Fruit fly (Drosophila melanogaster) whole organism, embryonic: ENCODE results near the gene Ubi-p5E.

Source experiments
- BtbVII ChIP-seq: fragments of 200-800 bp; sonication (Bioruptor generic); optimal IDR thresholded peaks from 3 replicates; lab custom pipeline; 2017; ENCODE audit warnings: missing biosample characterization, mild to moderate bottlenecking, missing genetic modification characterization
- CG10366 ChIP-seq: fragments of 200-800 bp; sonication (Bioruptor generic); IDR thresholded peaks from 2 replicates; pipeline ENCODE4 v1.3.6; 2022; ENCODE audit warnings: missing biosample characterization, missing genetic modification characterization
- CG10959 ChIP-seq: fragments of 200-800 bp; sonication (Bioruptor generic); IDR thresholded peaks from 2 replicates; pipeline ENCODE4 v1.3.6; 2022; ENCODE audit warnings: missing biosample characterization, missing genetic modification characterization
- CG10979 ChIP-seq: fragments of 200-800 bp; sonication (Bioruptor generic); optimal IDR thresholded peaks from 2 replicates; lab custom pipeline; 2018; ENCODE audit warnings: missing biosample characterization, mild to moderate bottlenecking, missing genetic modification characterization, moderate library complexity
- CG11695 ChIP-seq: fragments of 200-800 bp; sonication (Bioruptor generic); IDR thresholded peaks from 3 replicates; pipeline ENCODE4 v1.3.6; 2022; ENCODE audit warnings: missing biosample characterization, missing genetic modification characterization
- CG12104 ChIP-seq: fragments of 200-800 bp; sonication (Bioruptor generic); optimal IDR thresholded peaks from 3 replicates; lab custom pipeline; 2016; ENCODE audit warnings: missing biosample characterization, missing genetic modification characterization
- CG12744 ChIP-seq: fragments of 200-800 bp; sonication (Bioruptor generic); optimal IDR thresholded peaks from 2 replicates; lab custom pipeline; 2016; ENCODE audit warnings: missing biosample characterization, missing genetic modification characterization
- CG15514 ChIP-seq: fragments of 200-800 bp; sonication (Bioruptor generic); optimal IDR thresholded peaks from 3 replicates; lab custom pipeline; 2017; ENCODE audit warnings: missing biosample characterization, missing genetic modification characterization, mild to moderate bottlenecking, moderate library complexity, missing genetic modification reagents
- CG17328 ChIP-seq: fragments of 200-800 bp; sonication (Bioruptor generic); IDR thresholded peaks from 2 replicates; pipeline ENCODE4 v1.3.6; 2022; ENCODE audit warnings: missing biosample characterization, missing genetic modification characterization
- CG17612 ChIP-seq: fragments of 200-800 bp; sonication (Bioruptor generic); IDR thresholded peaks from 2 replicates; pipeline ENCODE4 v1.3.6; 2022; ENCODE audit warnings: missing biosample characterization, missing genetic modification characterization
- CG18262 ChIP-seq: fragments of 200-800 bp; optimal IDR thresholded peaks from 3 replicates; lab custom pipeline; 2019; ENCODE audit warnings: missing biosample characterization, mild to moderate bottlenecking, missing genetic modification characterization, moderate library complexity
- CG2889 ChIP-seq: fragments of 200-800 bp; sonication (Bioruptor generic); IDR thresholded peaks from 3 replicates; pipeline ENCODE4 v1.3.6; 2022; ENCODE audit warnings: missing biosample characterization, missing genetic modification characterization
- CG4730 ChIP-seq: fragments of 200-800 bp; sonication (Bioruptor generic); IDR thresholded peaks from 2 replicates; pipeline ENCODE4 v1.3.6; 2022; ENCODE audit warnings: missing biosample characterization, missing genetic modification characterization
- CG4854 ChIP-seq: fragments of 200-800 bp; sonication (Bioruptor generic); optimal IDR thresholded peaks from 2 replicates; lab custom pipeline; 2016; ENCODE audit warnings: missing biosample characterization, missing genetic modification characterization, inconsistent platforms
- CG6654 ChIP-seq: fragments of 200-800 bp; sonication (Bioruptor generic); optimal IDR thresholded peaks from 2 replicates; lab custom pipeline; 2017; ENCODE audit warnings: missing biosample characterization, mild to moderate bottlenecking, missing genetic modification characterization
- ERR ChIP-seq: fragments of 200-800 bp; sonication (Bioruptor generic); optimal IDR thresholded peaks from 2 replicates; lab custom pipeline; 2016; ENCODE audit warnings: missing biosample characterization, missing genetic modification characterization
- Fer3 ChIP-seq: fragments of 200-800 bp; sonication (Bioruptor generic); optimal IDR thresholded peaks from 2 replicates; lab custom pipeline; 2018; ENCODE audit warnings: missing biosample characterization, mild to moderate bottlenecking, missing genetic modification characterization, moderate library complexity
- Gsc ChIP-seq: fragments of 200-800 bp; sonication (Bioruptor generic); IDR thresholded peaks from 2 replicates; pipeline ENCODE4 v1.3.6; 2022; ENCODE audit warnings: missing biosample characterization, missing genetic modification characterization
- HLH3B ChIP-seq: fragments of 200-800 bp; sonication (Bioruptor generic); IDR thresholded peaks from 2 replicates; pipeline ENCODE4 v1.3.6; 2022; ENCODE audit warnings: missing biosample characterization, missing genetic modification characterization
- Hmr ChIP-seq: fragments of 200-800 bp; sonication (Bioruptor generic); optimal IDR thresholded peaks from 3 replicates; lab custom pipeline; 2017; ENCODE audit warnings: mild to moderate bottlenecking, missing biosample characterization, missing genetic modification reagents, missing genetic modification characterization
- Hsf ChIP-seq: fragments of 200-800 bp; sonication (Bioruptor generic); optimal IDR thresholded peaks from 3 replicates; lab custom pipeline; 2016; ENCODE audit warnings: missing biosample characterization, missing genetic modification characterization
- Lhr ChIP-seq: fragments of 200-800 bp; sonication (Bioruptor generic); optimal IDR thresholded peaks from 3 replicates; lab custom pipeline; 2017; ENCODE audit warnings: mild to moderate bottlenecking, missing biosample characterization, missing genetic modification reagents, missing genetic modification characterization
- Lim3 ChIP-seq: fragments of 200-800 bp; sonication (Bioruptor generic); IDR thresholded peaks from 2 replicates; pipeline ENCODE4 v1.3.6; 2022; ENCODE audit warnings: missing biosample characterization, missing genetic modification characterization
- MESR4 ChIP-seq: fragments of 200-800 bp; sonication (Bioruptor generic); optimal IDR thresholded peaks from 2 replicates; lab custom pipeline; 2018; ENCODE audit warnings: missing biosample characterization, mild to moderate bottlenecking, missing genetic modification characterization, moderate library complexity
- Med ChIP-seq: fragments of 200-800 bp; sonication (Bioruptor generic); peaks from one replicate; lab custom pipeline; 2016; ENCODE audit warnings: missing biosample characterization, missing genetic modification characterization, mild to moderate bottlenecking, inconsistent platforms, moderate library complexity
- Mrtf ChIP-seq: fragments of 200-800 bp; sonication (Bioruptor generic); IDR thresholded peaks from 3 replicates; pipeline ENCODE4 v1.3.6; 2022; ENCODE audit warnings: missing biosample characterization, missing genetic modification characterization
- Neu2 ChIP-seq: fragments of 200-800 bp; sonication (Bioruptor generic); optimal IDR thresholded peaks from 3 replicates; lab custom pipeline; 2016; ENCODE audit warnings: missing biosample characterization, missing genetic modification characterization, borderline replicate concordance
- Nf-YB ChIP-seq: fragments of 200-800 bp; sonication (Bioruptor generic); optimal IDR thresholded peaks from 3 replicates; lab custom pipeline; 2019; ENCODE audit warnings: missing biosample characterization, mild to moderate bottlenecking, missing genetic modification characterization, moderate library complexity
- Nf-YC ChIP-seq: fragments of 200-800 bp; optimal IDR thresholded peaks from 3 replicates; lab custom pipeline; 2019; ENCODE audit warnings: missing biosample characterization, mild to moderate bottlenecking, missing genetic modification characterization, moderate library complexity
- PHDP ChIP-seq: fragments of 200-800 bp; sonication (Bioruptor generic); optimal IDR thresholded peaks from 3 replicates; lab custom pipeline; 2018; ENCODE audit warnings: missing biosample characterization, mild to moderate bottlenecking, missing genetic modification characterization, moderate library complexity
- Rx ChIP-seq: fragments of 200-800 bp; sonication (Bioruptor generic); IDR thresholded peaks from 2 replicates; pipeline ENCODE4 v1.3.6; 2022; ENCODE audit warnings: missing biosample characterization, missing genetic modification characterization
- Sry-δ ChIP-seq: fragments of 200-800 bp; sonication (Bioruptor generic); optimal IDR thresholded peaks from 2 replicates; lab custom pipeline; 2016; ENCODE audit warnings: missing biosample characterization, missing genetic modification characterization
- chn ChIP-seq: fragments of 200-800 bp; sonication (Bioruptor generic); optimal IDR thresholded peaks from 2 replicates; lab custom pipeline; 2016; ENCODE audit warnings: missing biosample characterization, missing genetic modification characterization
- danr ChIP-seq: fragments of 200-800 bp; sonication (Bioruptor generic); IDR thresholded peaks from 2 replicates; pipeline ENCODE4 v1.3.6; 2022; ENCODE audit warnings: missing biosample characterization, missing genetic modification characterization
- ems ChIP-seq: fragments of 200-800 bp; sonication (Bioruptor generic); optimal IDR thresholded peaks from 3 replicates; lab custom pipeline; 2016; ENCODE audit warnings: missing biosample characterization, missing genetic modification characterization
- grn ChIP-seq: fragments of 200-800 bp; sonication (Bioruptor generic); optimal IDR thresholded peaks from 3 replicates; lab custom pipeline; 2017; ENCODE audit warnings: missing biosample characterization, missing genetic modification characterization
- h ChIP-seq: fragments of >200 bp; optimal IDR thresholded peaks from 2 replicates; lab custom pipeline; 2017
- ind ChIP-seq: fragments of 200-800 bp; sonication (Bioruptor generic); optimal IDR thresholded peaks from 3 replicates; lab custom pipeline; 2016; ENCODE audit warnings: missing biosample characterization, missing genetic modification characterization
- jumu ChIP-seq: fragments of 200-800 bp; sonication (Bioruptor generic); optimal IDR thresholded peaks from 3 replicates; lab custom pipeline; 2016; ENCODE audit warnings: missing biosample characterization, missing genetic modification characterization
- knrl ChIP-seq: fragments of 200-800 bp; sonication (Bioruptor generic); IDR thresholded peaks from 3 replicates; pipeline ENCODE4 v1.3.6; 2022; ENCODE audit warnings: missing biosample characterization, missing genetic modification characterization; ENCODE audit not compliant: partially characterized antibody
- lov ChIP-seq, 2 experiments: fragments of 200-800 bp in 1 of 2; fragments of >200 bp in 1 of 2; sonication (Bioruptor generic) in 1 of 2; IDR thresholded peaks in 1 of 2; optimal IDR thresholded peaks in 1 of 2; 2 replicates in 1 of 2; 3 replicates in 1 of 2; pipeline versions ENCODE4 v1.3.6 to Lab custom; 2017 to 2022; ENCODE audit warnings: missing biosample characterization in 1 of 2, missing genetic modification characterization in 1 of 2
- maf-S ChIP-seq: fragments of 200-800 bp; sonication (Bioruptor generic); optimal IDR thresholded peaks from 2 replicates; lab custom pipeline; 2016; ENCODE audit warnings: missing biosample characterization, missing genetic modification characterization
- prd ChIP-seq, 3 experiments: fragments of >200 bp in 2 of 3; fragments of 200-800 bp in 1 of 3; sonication (Bioruptor generic) in 1 of 3; optimal IDR thresholded peaks in 2 of 3; IDR thresholded peaks in 1 of 3; 2 replicates in 2 of 3; 3 replicates in 1 of 3; pipeline versions ENCODE4 v1.3.6 to Lab custom; 2017 to 2022; ENCODE audit warnings: missing biosample characterization in 1 of 3, missing genetic modification characterization in 1 of 3
- salm ChIP-seq: fragments of 200-800 bp; sonication (Bioruptor generic); optimal IDR thresholded peaks from 2 replicates; lab custom pipeline; 2018; ENCODE audit warnings: missing biosample characterization, mild to moderate bottlenecking, missing genetic modification characterization
- sens-2 ChIP-seq: fragments of 200-800 bp; sonication (Bioruptor generic); IDR thresholded peaks from 2 replicates; pipeline ENCODE4 v1.3.6; 2022; ENCODE audit warnings: missing biosample characterization, missing genetic modification characterization
- seq ChIP-seq: fragments of 200-800 bp; sonication (Bioruptor generic); IDR thresholded peaks from 2 replicates; pipeline ENCODE4 v1.3.6; 2022; ENCODE audit warnings: missing biosample characterization, missing genetic modification characterization
- slbo ChIP-seq: fragments of 200-800 bp; sonication (Bioruptor generic); IDR thresholded peaks from 2 replicates; pipeline ENCODE4 v1.3.6; 2022; ENCODE audit warnings: missing biosample characterization, missing genetic modification characterization
- so ChIP-seq: fragments of 200-800 bp; sonication (Bioruptor generic); IDR thresholded peaks from 3 replicates; pipeline ENCODE4 v1.3.6; 2022; ENCODE audit warnings: missing biosample characterization, missing genetic modification characterization
- wor ChIP-seq: fragments of 200-800 bp; sonication (Bioruptor generic); IDR thresholded peaks from 2 replicates; pipeline ENCODE4 v1.3.6; 2022; ENCODE audit warnings: missing biosample characterization, missing genetic modification characterization
- zf30C ChIP-seq: fragments of 200-800 bp; sonication (Bioruptor generic); optimal IDR thresholded peaks from 3 replicates; lab custom pipeline; 2018; ENCODE audit warnings: missing biosample characterization, mild to moderate bottlenecking, missing genetic modification characterization
- zfh1 ChIP-seq: fragments of 200-800 bp; sonication (Bioruptor generic); IDR thresholded peaks from 3 replicates; pipeline ENCODE4 v1.3.6; 2022; ENCODE audit warnings: missing biosample characterization, missing genetic modification characterization

Gene Ubi-p5E

dm6 chrX:6295129-6295539 is 15.7 kb upstream of the Ubi-p5E start, which contains the start of the genes CG15891 and CG3815 (continued):
- TF ChIP-seq CG11695 (GFP tag; lab: Robert Waterston, UW): no peak
- TF ChIP-seq CG15514 (GFP tag; lab: Kevin White, UChicago): peak; percentile 82
- TF ChIP-seq zf30C (GFP tag; lab: Kevin White, UChicago): no peak
- no peak for TF ChIP-seq ems (GFP tag; lab: Kevin White, UChicago)
- no peak for TF ChIP-seq CG4854 (GFP tag; lab: Kevin White, UChicago)
- TF ChIP-seq Hmr (GFP tag; lab: Kevin White, UChicago): no peak
- no peak for TF ChIP-seq Lim3 (GFP tag; lab: Robert Waterston, UW)
- TF ChIP-seq PHDP (tag; lab: Kevin White, UChicago): no peak
- peak; percentile 17 for TF ChIP-seq CG12104 (GFP tag; lab: Kevin White, UChicago)
- TF ChIP-seq so: peak; percentile 62; the same call in 1 of the 3 replicates
- TF ChIP-seq MESR4 (GFP tag; lab: Kevin White, UChicago): peak; percentile 53
- no peak for TF ChIP-seq ERR (GFP tag; lab: Kevin White, UChicago)
- TF ChIP-seq CG10979 (tag; lab: Kevin White, UChicago): peak; percentile 48
- TF ChIP-seq CG4730 (GFP tag; lab: Robert Waterston, UW): peak; percentile 31; the same call in 1 of the 2 replicates
- TF ChIP-seq CG2889 (GFP tag; lab: Robert Waterston, UW): no peak
- peak; percentile 3 for TF ChIP-seq Nf-YB (GFP tag; lab: Kevin White, UChicago)
- TF ChIP-seq Rx (GFP tag; lab: Robert Waterston, UW): peak; percentile 51; the same call in 1 of the 2 replicates
- TF ChIP-seq zfh1: peak; percentile 32; the same call in 1 of the 3 replicates
- TF ChIP-seq Med (GFP tag; lab: Kevin White, UChicago): peak; percentile 90
- peak; percentile 17 for TF ChIP-seq Lhr (GFP tag; lab: Kevin White, UChicago)
- TF ChIP-seq slbo (GFP tag; lab: Robert Waterston, UW): peak; percentile 69
- TF ChIP-seq seq (GFP tag; lab: Robert Waterston, UW): no peak
- no peak for TF ChIP-seq Mrtf
- TF ChIP-seq Neu2: no peak
- TF ChIP-seq Gsc (GFP tag; lab: Robert Waterston, UW): no peak
- no peak for TF ChIP-seq CG10959
- peak; percentile 57 for TF ChIP-seq ind
- no peak for TF ChIP-seq salm (tag; lab: Kevin White, UChicago)
- TF ChIP-seq Fer3 (tag; lab: Kevin White, UChicago): peak; percentile 48
- TF ChIP-seq CG17328 (GFP tag; lab: Robert Waterston, UW): no peak
- peak; percentile 47 for TF ChIP-seq Hsf (GFP tag; lab: Kevin White, UChicago)
- TF ChIP-seq CG6654: no peak
- TF ChIP-seq jumu (GFP tag; lab: Kevin White, UChicago): peak; percentile 40
- no peak for TF ChIP-seq CG17612 (GFP tag; lab: Robert Waterston, UW)
- peak; percentile 59; the same call in 2 of the 3 replicates for TF ChIP-seq knrl (GFP tag; lab: Robert Waterston, UW)
- no peak for TF ChIP-seq CG12744 (GFP tag; lab: Kevin White, UChicago)
- peak; percentile 48 for TF ChIP-seq CG18262 (tag; lab: Kevin White, UChicago)
- TF ChIP-seq sens-2: no peak
- TF ChIP-seq prd (optimal IDR thresholded peaks at IDR 0.05; lab: Kevin White, UChicago): no peak
- peak; percentile 71 for TF ChIP-seq prd (GFP tag; IDR thresholded peaks at IDR 0.05; lab: Robert Waterston, UW)
- no peak for TF ChIP-seq h (lab: Kevin White, UChicago)
- peak; percentile 71 for TF ChIP-seq Sry-δ
- peak; percentile 67 for TF ChIP-seq Nf-YC (tag; lab: Kevin White, UChicago)
- TF ChIP-seq HLH3B (GFP tag; lab: Robert Waterston, UW): peak; percentile 53; the same call in 1 of the 2 replicates
- no peak for TF ChIP-seq lov (optimal IDR thresholded peaks at IDR 0.05; lab: Kevin White, UChicago)
- TF ChIP-seq lov (GFP tag; IDR thresholded peaks at IDR 0.05; lab: Robert Waterston, UW): no peak
- no peak for TF ChIP-seq danr (GFP tag; lab: Robert Waterston, UW)
- no peak for TF ChIP-seq BtbVII (GFP tag; lab: Kevin White, UChicago)
- no peak for TF ChIP-seq wor (GFP tag; lab: Robert Waterston, UW)
- TF ChIP-seq grn (GFP tag; lab: Kevin White, UChicago): peak; percentile 66
- TF ChIP-seq chn (GFP tag; lab: Kevin White, UChicago): peak; percentile 12
- peak; percentile 30 for TF ChIP-seq maf-S (GFP tag; lab: Kevin White, UChicago)
- peak; percentile 43; the same call in 1 of the 2 replicates for TF ChIP-seq CG10366
